Worm (Caenorhabditis elegans) whole organism, L1 larva: Measurements from ENCODE around the gene gmn-1.

Source experiments
- C04F5.9 ChIP-seq: sonication (generic microtip); optimal IDR thresholded peaks from 2 replicates; lab custom pipeline; 2016; ENCODE audit warnings: missing genetic modification characterization, missing compliant biosample characterization
- C34B4.2 ChIP-seq: sonication (generic microtip); optimal IDR thresholded peaks from 2 replicates; lab custom pipeline; 2017; ENCODE audit warnings: mild to moderate bottlenecking, missing genetic modification characterization, missing compliant biosample characterization
- F16B12.6 ChIP-seq: fragments of 150-350 bp; optimal IDR thresholded peaks from 2 replicates; lab custom pipeline; 2014; ENCODE audit warnings: missing biosample characterization, missing genetic modification characterization
- Y116A8C.19 ChIP-seq: sonication (generic microtip); optimal IDR thresholded peaks from 2 replicates; lab custom pipeline; 2016; ENCODE audit warnings: missing compliant biosample characterization, missing genetic modification characterization, borderline replicate concordance
- aha-1 ChIP-seq: fragments of 150-350 bp; optimal IDR thresholded peaks from 2 replicates; lab custom pipeline; 2014; ENCODE audit warnings: missing biosample characterization, missing genetic modification characterization
- ama-1 ChIP-seq: fragments of 150-350 bp; optimal IDR thresholded peaks from 2 replicates; lab custom pipeline; 2014
- ceh-8 ChIP-seq: fragments of 200-800 bp; sonication (Bioruptor generic); optimal IDR thresholded peaks from 2 replicates; lab custom pipeline; 2018; ENCODE audit warnings: mild to moderate bottlenecking, missing genetic modification characterization, moderate library complexity, missing compliant biosample characterization
- ces-1 ChIP-seq: fragments of 150-350 bp; optimal IDR thresholded peaks from 2 replicates; lab custom pipeline; 2014; ENCODE audit warnings: missing biosample characterization, missing genetic modification reagents, missing genetic modification characterization
- dsc-1 ChIP-seq: sonication (generic microtip); optimal IDR thresholded peaks from 2 replicates; lab custom pipeline; 2016; ENCODE audit warnings: mild to moderate bottlenecking, missing genetic modification characterization, missing compliant biosample characterization
- efl-1 ChIP-seq, 4 experiments: fragments of 150-350 bp; optimal IDR thresholded peaks in 3 of 4; peaks in 1 of 4; 1 replicate in 1 of 4; 2 replicates in 3 of 4; lab custom pipeline; 2014; ENCODE audit warnings: missing biosample characterization in 2 of 4, missing genetic modification characterization in 2 of 4, missing genetic modification reagents in 2 of 4
- elt-2 ChIP-seq: sonication (generic microtip); optimal IDR thresholded peaks from 2 replicates; lab custom pipeline; 2016; ENCODE audit warnings: missing genetic modification characterization, mild to moderate bottlenecking, inconsistent platforms, missing compliant biosample characterization, missing genetic modification reagents
- elt-3 ChIP-seq, 6 experiments: fragments of 150-350 bp in 1 of 6; sonication (generic microtip); optimal IDR thresholded peaks; 2 replicates each; lab custom pipeline; 2017 to 2018; ENCODE audit warnings: missing biosample characterization in 6 of 6, missing genetic modification characterization in 6 of 6, inconsistent platforms in 1 of 6
- ets-5 ChIP-seq: fragments of 200-800 bp; sonication (Bioruptor generic); IDR thresholded peaks from 2 replicates; pipeline ENCODE4 v1.3.6; 2022; ENCODE audit warnings: missing genetic modification characterization, missing compliant biosample characterization
- fkh-10 ChIP-seq: sonication (generic microtip); optimal IDR thresholded peaks from 2 replicates; lab custom pipeline; 2017; ENCODE audit warnings: missing biosample characterization, missing genetic modification reagents, missing genetic modification characterization
- fkh-8 ChIP-seq: sonication (generic microtip); optimal IDR thresholded peaks from 2 replicates; lab custom pipeline; 2016; ENCODE audit warnings: mild to moderate bottlenecking, missing genetic modification characterization, missing compliant biosample characterization
- fos-1 ChIP-seq: fragments of 150-350 bp; optimal IDR thresholded peaks from 2 replicates; lab custom pipeline; 2014; ENCODE audit warnings: missing biosample characterization, missing genetic modification characterization
- hlh-4 ChIP-seq: sonication (generic microtip); optimal IDR thresholded peaks from 2 replicates; lab custom pipeline; 2016; ENCODE audit warnings: mild to moderate bottlenecking, missing genetic modification characterization, missing compliant biosample characterization
- hpl-2 ChIP-seq: fragments of 150-350 bp; optimal IDR thresholded peaks from 2 replicates; lab custom pipeline; 2014; ENCODE audit warnings: missing biosample characterization, missing genetic modification reagents, missing genetic modification characterization
- lin-14 ChIP-seq: fragments of 200-800 bp; sonication (Bioruptor generic); optimal IDR thresholded peaks from 2 replicates; lab custom pipeline; 2018; ENCODE audit warnings: mild to moderate bottlenecking, missing genetic modification characterization, moderate library complexity, missing compliant biosample characterization
- lin-35 ChIP-seq, 2 experiments: fragments of 150-350 bp; optimal IDR thresholded peaks; 2 replicates each; lab custom pipeline; 2014; ENCODE audit warnings: missing biosample characterization in 2 of 2, missing genetic modification characterization in 2 of 2, missing genetic modification reagents in 2 of 2
- lir-3 ChIP-seq: sonication (generic microtip); optimal IDR thresholded peaks from 2 replicates; lab custom pipeline; 2016; ENCODE audit warnings: mild to moderate bottlenecking, missing genetic modification characterization, moderate library complexity, missing compliant biosample characterization; ENCODE audit not compliant: poor library complexity
- lsy-2 ChIP-seq, 2 experiments: fragments of 150-350 bp; optimal IDR thresholded peaks; 2 replicates each; lab custom pipeline; 2014; ENCODE audit warnings: missing biosample characterization in 2 of 2, missing genetic modification characterization in 2 of 2
- mab-9 ChIP-seq: fragments of 200-800 bp; sonication (Bioruptor generic); IDR thresholded peaks from 2 replicates; pipeline ENCODE4 v1.3.6; 2022; ENCODE audit warnings: missing genetic modification reagents, missing genetic modification characterization, missing compliant biosample characterization
- mdl-1 ChIP-seq, 2 experiments: fragments of 150-350 bp; optimal IDR thresholded peaks; 2 replicates each; lab custom pipeline; 2014 to 2017; ENCODE audit warnings: missing biosample characterization in 2 of 2, missing genetic modification characterization in 2 of 2, inconsistent platforms in 1 of 2
- mef-2 ChIP-seq: fragments of 150-350 bp; optimal IDR thresholded peaks from 2 replicates; lab custom pipeline; 2014; ENCODE audit warnings: missing biosample characterization, missing genetic modification characterization
- mep-1 ChIP-seq: fragments of 150-350 bp; optimal IDR thresholded peaks from 2 replicates; lab custom pipeline; 2014; ENCODE audit warnings: missing biosample characterization, missing genetic modification characterization
- nhr-19 ChIP-seq: fragments of 200-800 bp; sonication (Bioruptor generic); conservative IDR thresholded peaks from 2 replicates; pipeline ENCODE4 v1.3.6; 2022; ENCODE audit warnings: missing genetic modification characterization, missing compliant biosample characterization
- nhr-20 ChIP-seq: sonication (generic microtip); optimal IDR thresholded peaks from 2 replicates; lab custom pipeline; 2016; ENCODE audit warnings: mild to moderate bottlenecking, missing genetic modification characterization, missing compliant biosample characterization
- nhr-237 ChIP-seq: fragments of 150-350 bp; optimal IDR thresholded peaks from 2 replicates; lab custom pipeline; 2014; ENCODE audit warnings: missing biosample characterization, missing genetic modification characterization
- nhr-28 ChIP-seq: fragments of 150-350 bp; optimal IDR thresholded peaks from 2 replicates; lab custom pipeline; 2014; ENCODE audit warnings: missing biosample characterization, missing genetic modification characterization
- nhr-47 ChIP-seq: sonication (generic microtip); optimal IDR thresholded peaks from 2 replicates; lab custom pipeline; 2016; ENCODE audit warnings: mild to moderate bottlenecking, missing genetic modification characterization, moderate library complexity, missing compliant biosample characterization
- nhr-71 ChIP-seq: sonication (generic microtip); optimal IDR thresholded peaks from 2 replicates; lab custom pipeline; 2016; ENCODE audit warnings: mild to moderate bottlenecking, missing genetic modification characterization, moderate library complexity, missing compliant biosample characterization
- nhr-76 ChIP-seq: sonication (generic microtip); optimal IDR thresholded peaks from 2 replicates; lab custom pipeline; 2017; ENCODE audit warnings: missing biosample characterization, missing genetic modification characterization
- nhr-84 ChIP-seq: sonication (generic microtip); optimal IDR thresholded peaks from 2 replicates; lab custom pipeline; 2017; ENCODE audit warnings: missing biosample characterization, missing genetic modification characterization
- nhr-85 ChIP-seq: sonication (generic microtip); peaks from one replicate; lab custom pipeline; 2016; ENCODE audit warnings: missing genetic modification characterization, inconsistent platforms, missing compliant biosample characterization
- nhr-90 ChIP-seq: sonication (generic microtip); optimal IDR thresholded peaks from 2 replicates; lab custom pipeline; 2016; ENCODE audit warnings: mild to moderate bottlenecking, missing genetic modification characterization, missing compliant biosample characterization; ENCODE audit not compliant: poor library complexity
- pax-3 ChIP-seq: fragments of 200-800 bp; sonication (Bioruptor generic); optimal IDR thresholded peaks from 2 replicates; lab custom pipeline; 2018; ENCODE audit warnings: mild to moderate bottlenecking, missing genetic modification characterization, moderate library complexity, missing compliant biosample characterization
- rnt-1 ChIP-seq: sonication (generic microtip); optimal IDR thresholded peaks from 2 replicates; lab custom pipeline; 2016; ENCODE audit warnings: mild to moderate bottlenecking, missing genetic modification characterization, moderate library complexity, missing compliant biosample characterization
- skn-1 ChIP-seq: fragments of 150-350 bp; optimal IDR thresholded peaks from 2 replicates; lab custom pipeline; 2014; ENCODE audit warnings: missing biosample characterization, missing genetic modification characterization
- sup-37 ChIP-seq: fragments of 200-800 bp; sonication (Bioruptor generic); optimal IDR thresholded peaks from 2 replicates; lab custom pipeline; 2018; ENCODE audit warnings: mild to moderate bottlenecking, missing genetic modification characterization, missing compliant biosample characterization
- swsn-7 ChIP-seq: sonication (generic microtip); optimal IDR thresholded peaks from 2 replicates; lab custom pipeline; 2016; ENCODE audit warnings: missing genetic modification characterization, missing compliant biosample characterization
- tbx-2 ChIP-seq: sonication (generic microtip); optimal IDR thresholded peaks from 2 replicates; lab custom pipeline; 2016; ENCODE audit warnings: missing genetic modification characterization, missing compliant biosample characterization
- unc-130 ChIP-seq: fragments of 150-350 bp; optimal IDR thresholded peaks from 2 replicates; lab custom pipeline; 2017; ENCODE audit warnings: missing biosample characterization, missing genetic modification characterization, inconsistent platforms
- unc-62 ChIP-seq: fragments of 150-350 bp; optimal IDR thresholded peaks from 2 replicates; lab custom pipeline; 2014; ENCODE audit warnings: missing biosample characterization, missing genetic modification reagents, missing genetic modification characterization
- zag-1 ChIP-seq: fragments of 150-350 bp; optimal IDR thresholded peaks from 2 replicates; lab custom pipeline; 2014; ENCODE audit warnings: missing biosample characterization, missing genetic modification characterization
- zip-4 ChIP-seq: fragments of 200-800 bp; sonication (Bioruptor generic); optimal IDR thresholded peaks from 2 replicates; lab custom pipeline; 2018; ENCODE audit warnings: mild to moderate bottlenecking, missing genetic modification characterization, moderate library complexity, missing compliant biosample characterization
- ztf-4 ChIP-seq: fragments of 150-350 bp; optimal IDR thresholded peaks from 2 replicates; lab custom pipeline; 2014; ENCODE audit warnings: missing biosample characterization, missing genetic modification characterization

The gmn-1 gene

ce11 chrIII:12221452-12221851 is 3.7 kb downstream of the gmn-1 start:
- TF ChIP-seq lin-14 (no peak), nhr-47 (tag; lab: Kevin White, UChicago) (no peak), swsn-7 (tag; lab: Kevin White, UChicago) (no peak), nhr-76 (no peak), Y116A8C.19 (tag; lab: Kevin White, UChicago) (no peak), nhr-19 (no peak), C34B4.2 (tag; lab: Kevin White, UChicago) (no peak), mef-2 (tag; lab: Kevin White, UChicago) (no peak), sup-37 (GFP tag; lab: Kevin White, UChicago) (no peak), nhr-84 (tag; lab: Kevin White, UChicago) (no peak), elt-2 (tag; lab: Kevin White, UChicago) (no peak)

DNA sequence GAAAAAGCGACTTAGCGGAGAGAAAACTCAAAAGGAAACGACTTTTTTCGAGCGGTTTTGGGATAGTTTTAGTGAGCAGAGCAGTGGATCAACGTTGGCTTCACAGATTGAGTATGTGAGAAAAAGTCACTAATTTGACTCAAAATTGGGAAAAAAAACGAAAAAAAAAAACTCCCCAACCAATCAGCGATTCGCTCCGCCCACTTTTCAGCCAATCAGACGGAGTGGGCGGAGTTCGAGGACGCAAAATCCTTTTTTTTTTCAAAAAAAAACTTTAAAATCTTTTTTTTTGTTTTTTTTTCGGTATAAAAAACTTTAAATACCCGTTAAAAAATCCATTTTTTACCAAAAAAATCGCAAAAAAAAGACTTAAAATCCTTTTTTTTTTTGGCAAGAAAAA is 4.3 kb downstream of the gmn-1 start:
- TF ChIP-seq fkh-10 (GFP tag; lab: Kevin White, UChicago) (no peak), swsn-7 (tag; lab: Kevin White, UChicago) (no peak), rnt-1 (tag; lab: Kevin White, UChicago) (no peak), ztf-4 (tag; lab: Kevin White, UChicago) (no peak), fkh-8 (tag; lab: Kevin White, UChicago) (no peak), dsc-1 (tag; lab: Kevin White, UChicago) (no peak), mab-9 (GFP tag; lab: Robert Waterston, UW) (no peak), nhr-71 (tag; lab: Kevin White, UChicago) (no peak), hlh-4 (no peak), ets-5 (GFP tag; lab: Robert Waterston, UW) (no peak), mef-2 (tag; lab: Kevin White, UChicago) (no peak), ceh-8 (GFP tag; lab: Kevin White, UChicago) (no peak), fos-1 (no peak), nhr-85 (no peak), lsy-2 (tag; optimal IDR thresholded peaks at IDR 0.05; lab: Kevin White, UChicago) (no peak), tbx-2 (no peak)

- TF ChIP-seq nhr-28 (tag; lab: Kevin White, UChicago) (no peak), mep-1 (tag; lab: Kevin White, UChicago) (peak; percentile 61), zip-4 (GFP tag; lab: Kevin White, UChicago) (no peak), elt-2 (tag; lab: Kevin White, UChicago) (no peak), lir-3 (tag; lab: Kevin White, UChicago) (no peak), nhr-19 (peak; percentile 38), ets-5 (GFP tag; lab: Robert Waterston, UW) (no peak), ceh-8 (GFP tag; lab: Kevin White, UChicago) (no peak), nhr-47 (tag; lab: Kevin White, UChicago) (peak; percentile 73), mab-9 (GFP tag; lab: Robert Waterston, UW) (no peak), aha-1 (tag; lab: Kevin White, UChicago) (no peak), hpl-2 (no peak), F16B12.6 (tag; lab: Kevin White, UChicago) (peak; percentile 25), mdl-1 (tag; optimal IDR thresholded peaks at IDR 0.05; lab: Kevin White, UChicago) (no peak), ama-1 (lab: Kevin White, UChicago) (no peak), nhr-90 (tag; lab: Kevin White, UChicago) (no peak), elt-3 (tag; optimal IDR thresholded peaks at IDR 0.05; lab: Kevin White, UChicago) (peak in 1 of 6 experiments; percentile 36), nhr-20 (tag; lab: Kevin White, UChicago) (peak; percentile 41), pax-3 (tag; lab: Kevin White, UChicago) (peak; percentile 70), rnt-1 (tag; lab: Kevin White, UChicago) (no peak), ztf-4 (tag; lab: Kevin White, UChicago) (no peak), swsn-7 (tag; lab: Kevin White, UChicago) (peak; percentile 57), unc-62 (GFP tag; lab: Kevin White, UChicago) (no peak), zag-1 (no peak), lin-35 (GFP tag; optimal IDR thresholded peaks at IDR 0.05; lab: Kevin White, UChicago) (peak; percentile 65 to 72), fos-1 (no peak), tbx-2 (peak; percentile 62), nhr-237 (tag; lab: Kevin White, UChicago) (no peak), C04F5.9 (tag; lab: Kevin White, UChicago) (peak; percentile 41), skn-1 (peak; percentile 38), unc-130 (tag; lab: Kevin White, UChicago) (no peak), efl-1 (optimal IDR thresholded peaks at IDR 0.05; lab: Kevin White, UChicago) (peak; percentile 48 to 60), efl-1 (GFP tag; optimal IDR thresholded peaks at IDR 0.05 in 1 of 2; lab: Kevin White, UChicago) (peak; percentile 67 to 96), ces-1 (no peak), mef-2 (tag; lab: Kevin White, UChicago) (no peak), hlh-4 (no peak)
Measured at ce11 chrIII:12218633-12219097, 6.5 kb downstream of the gmn-1 start, which contains the start of the genes gex-4 and gphr-1. gex-4 (minus strand) TSS chrIII:12218634. gphr-1 (plus strand) TSS chrIII:12219047.
